Fruit fly (Drosophila melanogaster): ENCODE measurements around the gene CG17325.

DNA sequence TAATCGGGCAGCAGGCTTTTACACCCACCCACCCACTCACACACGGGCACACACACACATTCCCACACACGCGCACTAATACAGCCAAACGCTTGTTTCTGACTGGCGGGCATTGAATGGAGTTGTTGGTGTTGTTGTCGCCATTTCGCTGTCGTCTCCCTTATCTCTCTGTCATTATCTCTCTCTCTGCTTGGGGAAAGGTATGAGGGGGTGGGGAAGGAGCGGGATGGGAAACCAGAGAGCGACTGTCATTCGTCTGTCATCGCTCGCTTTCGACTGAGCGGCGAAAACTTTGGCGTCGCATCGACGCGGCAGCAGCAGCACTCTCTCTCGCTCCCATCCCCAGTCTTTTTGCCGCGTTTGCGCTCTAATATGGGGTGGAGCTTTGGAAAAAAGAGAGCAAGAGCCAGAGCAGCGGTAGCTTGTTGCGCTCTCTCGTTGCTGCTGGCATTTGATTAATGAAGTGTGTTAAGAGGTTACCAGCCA lies 16.5 kb upstream of the CG17325 start:
- TF ChIP-seq CG7101 (tag; optimal IDR thresholded peaks at IDR 0.05) (no peak), CG1620 (GFP tag; optimal IDR thresholded peaks at IDR 0.05) (no peak), CG5204 (GFP tag; optimal IDR thresholded peaks at IDR 0.05) (no peak), Clk (GFP tag; optimal IDR thresholded peaks at IDR 0.05) (no peak), bab1 (GFP tag; optimal IDR thresholded peaks at IDR 0.05) (no peak), ovo (GFP tag; optimal IDR thresholded peaks at IDR 0.05) (no peak)

Data from whole organism, adult.